In genomic region chrX:14016698-14017097, ce11 we compare ENCODE assay signal across 3 worm cellular contexts.
TF ChIP-seq lines count a peak whose summit lies in the region.

No protein-coding gene starts in this region.

TF ChIP-seq in whole organism, L2 larva, 48 proteins besides CTCF, POLR2A, EP300 and RAD21 (continued from another document):
- TF ChIP-seq ceh-82 (tag; optimal IDR thresholded peaks at IDR 0.05; lab: Kevin White, UChicago) (peak; percentile 2), ama-1 (optimal IDR thresholded peaks at IDR 0.05; lab: Kevin White, UChicago) (no peak), elt-1 (tag; optimal IDR thresholded peaks at IDR 0.05; lab: Kevin White, UChicago) (no peak), sem-4 (tag; optimal IDR thresholded peaks at IDR 0.05; lab: Kevin White, UChicago) (peak; percentile 4), sma-9 (GFP tag; optimal IDR thresholded peaks at IDR 0.05; lab: Kevin White, UChicago) (peak; percentile 76), sma-9 (tag; optimal IDR thresholded peaks at IDR 0.05; lab: Kevin White, UChicago) (no peak), egl-27 (tag; optimal IDR thresholded peaks at IDR 0.05; lab: Kevin White, UChicago) (no peak), elt-3 (tag; optimal IDR thresholded peaks at IDR 0.05; lab: Kevin White, UChicago) (no peak), C34F6.9 (tag; optimal IDR thresholded peaks at IDR 0.05; lab: Kevin White, UChicago) (peak; percentile 81), unc-55 (GFP tag; optimal IDR thresholded peaks at IDR 0.05; lab: Kevin White, UChicago) (peak; percentile 63), lsy-2 (tag; optimal IDR thresholded peaks at IDR 0.05; lab: Kevin White, UChicago) (peak in 1 of 2 experiments; percentile 74), nhr-21 (tag; optimal IDR thresholded peaks at IDR 0.05; lab: Kevin White, UChicago) (no peak), lin-11 (tag; optimal IDR thresholded peaks at IDR 0.05; lab: Kevin White, UChicago) (peak; percentile 15), peb-1 (tag; optimal IDR thresholded peaks at IDR 0.05; lab: Kevin White, UChicago) (no peak), unc-62 (GFP tag; optimal IDR thresholded peaks at IDR 0.05; lab: Kevin White, UChicago) (no peak), nhr-77 (tag; optimal IDR thresholded peaks at IDR 0.05; lab: Kevin White, UChicago) (no peak), snpc-4 (tag; optimal IDR thresholded peaks at IDR 0.05; lab: Kevin White, UChicago) (no peak), mab-5 (tag; optimal IDR thresholded peaks at IDR 0.05; lab: Kevin White, UChicago) (peak; percentile 46), R02D3.7 (tag; optimal IDR thresholded peaks at IDR 0.05; lab: Kevin White, UChicago) (no peak), dmd-4 (tag; optimal IDR thresholded peaks at IDR 0.05; lab: Kevin White, UChicago) (no peak), nhr-11 (tag; optimal IDR thresholded peaks at IDR 0.05; lab: Kevin White, UChicago) (no peak), unc-39 (tag; optimal IDR thresholded peaks at IDR 0.05; lab: Kevin White, UChicago) (no peak), nhr-129 (tag; optimal IDR thresholded peaks at IDR 0.05; lab: Kevin White, UChicago) (peak; percentile 61), mdl-1 (tag; optimal IDR thresholded peaks at IDR 0.05; lab: Kevin White, UChicago) (peak in 1 of 2 experiments; percentile 66), nhr-237 (tag; optimal IDR thresholded peaks at IDR 0.05; lab: Kevin White, UChicago) (no peak)

TF ChIP-seq in whole organism, L4 larva, 104 proteins besides CTCF, POLR2A, EP300 and RAD21 (continued from another document):
- TF ChIP-seq skn-1 (tag; optimal IDR thresholded peaks at IDR 0.05; lab: Kevin White, UChicago) (no peak), nhr-102 (tag; optimal IDR thresholded peaks at IDR 0.05; lab: Kevin White, UChicago) (no peak), nhr-11 (tag; optimal IDR thresholded peaks at IDR 0.05; lab: Kevin White, UChicago) (peak; percentile 64), Y48G9A.11 (GFP tag; IDR thresholded peaks at IDR 0.05; lab: Robert Waterston, UW) (no peak), zfp-3 (GFP tag; conservative IDR thresholded peaks at IDR 0.05; lab: Robert Waterston, UW) (no peak), ztf-7 (tag; optimal IDR thresholded peaks at IDR 0.05; lab: Kevin White, UChicago) (no peak), snpc-1.2 (GFP tag; IDR thresholded peaks at IDR 0.05; lab: Robert Waterston, UW) (0 out of 2 replicates have a peak, but pooled peaks have one; percentile 18), hmg-1.1 (GFP tag; IDR thresholded peaks at IDR 0.05; lab: Robert Waterston, UW) (peak; percentile 83), hlh-11 (tag; optimal IDR thresholded peaks at IDR 0.05; lab: Kevin White, UChicago) (peak; percentile 61), duxl-1 (tag; optimal IDR thresholded peaks at IDR 0.05; lab: Kevin White, UChicago; ENCODE audit: poor library complexity) (no peak), ctbp-1 (GFP tag; IDR thresholded peaks at IDR 0.05; lab: Robert Waterston, UW) (peak; percentile 82), zfp-2 (tag; optimal IDR thresholded peaks at IDR 0.05; lab: Kevin White, UChicago) (no peak), fkh-10 (GFP tag; optimal IDR thresholded peaks at IDR 0.05; lab: Kevin White, UChicago) (peak; percentile 33), daf-16 (GFP tag; optimal IDR thresholded peaks at IDR 0.05; lab: Kevin White, UChicago) (peak in 1 of 2 experiments; percentile 53), daf-16 (tag; optimal IDR thresholded peaks at IDR 0.05; lab: Kevin White, UChicago) (no peak), egl-27 (tag; optimal IDR thresholded peaks at IDR 0.05; lab: Kevin White, UChicago) (no peak), gei-8 (GFP tag; optimal IDR thresholded peaks at IDR 0.05; lab: Kevin White, UChicago) (no peak), mdl-1 (tag; optimal IDR thresholded peaks at IDR 0.05; lab: Kevin White, UChicago) (peak in 1 of 2 experiments; percentile 31), mep-1 (tag; optimal IDR thresholded peaks at IDR 0.05; lab: Kevin White, UChicago) (peak; percentile 76), ceh-20 (GFP tag; IDR thresholded peaks at IDR 0.05; lab: Robert Waterston, UW) (0 out of 2 replicates have a peak, but pooled peaks have one; percentile 58), pha-4 (GFP tag; IDR thresholded peaks at IDR 0.05; lab: Robert Waterston, UW) (no peak), pha-4 (tag; optimal IDR thresholded peaks at IDR 0.05; lab: Kevin White, UChicago) (no peak), lsy-2 (tag; optimal IDR thresholded peaks at IDR 0.05; lab: Kevin White, UChicago) (peak in 1 of 2 experiments; percentile 55), lin-29 (GFP tag; IDR thresholded peaks at IDR 0.05; lab: Robert Waterston, UW) (no peak), egl-43 (GFP tag; IDR thresholded peaks at IDR 0.05; lab: Robert Waterston, UW) (no peak), mxl-3 (GFP tag; optimal IDR thresholded peaks at IDR 0.05; lab: Kevin White, UChicago) (no peak)
TF ChIP-seq in whole organism, L4 larva: peak in this region for 20.

TF ChIP-seq in whole organism, late embryonic, 69 proteins besides CTCF, POLR2A, EP300 and RAD21 (continued from another document):
- no peak for TF ChIP-seq ceh-6 (GFP tag; optimal IDR thresholded peaks at IDR 0.05; lab: Kevin White, UChicago)
